Fruit fly (Drosophila melanogaster): ENCODE data around the gene ca.

DNA sequence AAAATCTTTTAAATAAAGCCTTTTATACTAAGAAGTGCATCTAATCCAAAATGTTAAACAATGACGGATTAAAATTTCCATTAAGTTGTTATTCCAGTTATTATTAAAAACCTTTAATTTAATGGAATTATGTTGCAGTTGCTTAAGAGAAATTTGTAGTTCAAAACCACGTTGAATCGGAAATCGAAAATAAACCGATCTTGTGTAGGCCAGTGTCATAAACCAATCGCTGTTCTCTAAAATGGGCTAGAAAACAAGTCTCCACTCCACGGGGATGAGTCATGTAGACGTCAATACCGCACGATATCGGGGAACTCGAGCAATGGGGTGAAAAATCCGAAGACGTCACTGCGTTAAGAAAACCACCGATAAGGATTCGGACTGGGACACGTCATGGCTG, 45.0 kb upstream of the ca start:
- TF ChIP-seq CTCF (optimal IDR thresholded peaks at IDR 0.05) (no peak), CG8478 (optimal IDR thresholded peaks at IDR 0.05) (no peak)

Measured in S2 (cell line).